Fruit fly (Drosophila melanogaster): ENCODE measurements around the gene MKP-4.

Gene MKP-4

dm6 chrX:19603953-19604352, 19.0 kb upstream of the MKP-4 start (continued):
- TF ChIP-seq sob (GFP tag; IDR thresholded peaks at IDR 0.05), result peak; percentile 84
- TF ChIP-seq tll (GFP tag; optimal IDR thresholded peaks at IDR 0.05), result no peak
- TF ChIP-seq Max (GFP tag; optimal IDR thresholded peaks at IDR 0.05), result peak; percentile 52
- peak; percentile 80 for TF ChIP-seq ci (GFP tag; IDR thresholded peaks at IDR 0.05)
- peak; percentile 84 for TF ChIP-seq Drgx (GFP tag; IDR thresholded peaks at IDR 0.05)
- no peak for TF ChIP-seq Bgb (GFP tag; IDR thresholded peaks at IDR 0.05; ENCODE audit: partially characterized antibody)
- peak; percentile 64 for TF ChIP-seq CG15601 (tag; optimal IDR thresholded peaks at IDR 0.05)
- no peak for TF ChIP-seq CG15479 (GFP tag; optimal IDR thresholded peaks at IDR 0.05)
- TF ChIP-seq ems (GFP tag; optimal IDR thresholded peaks at IDR 0.05), result peak; percentile 57
- peak; percentile 73 for TF ChIP-seq tin (GFP tag; optimal IDR thresholded peaks at IDR 0.05)
- peak; percentile 18 for TF ChIP-seq CG17568 (GFP tag; optimal IDR thresholded peaks at IDR 0.05)
- TF ChIP-seq CG11504 (tag; optimal IDR thresholded peaks at IDR 0.05), result peak; percentile 87
- TF ChIP-seq stc (GFP tag; IDR thresholded peaks at IDR 0.05), result peak; percentile 44; the same call in 1 of the 2 replicates
- TF ChIP-seq CG2129 (GFP tag; IDR thresholded peaks at IDR 0.05; ENCODE audit: partially characterized antibody), result no peak
- TF ChIP-seq jigr1 (GFP tag; IDR thresholded peaks at IDR 0.05), result peak; percentile 59; the same call in 1 of the 3 replicates
- peak; percentile 61; the same call in 1 of the 2 replicates for TF ChIP-seq Nf-YA (GFP tag; IDR thresholded peaks at IDR 0.05)
- TF ChIP-seq tna (GFP tag; IDR thresholded peaks at IDR 0.05; ENCODE audit: partially characterized antibody), result no peak
- no peak for TF ChIP-seq usp (GFP tag; optimal IDR thresholded peaks at IDR 0.05)
- peak; percentile 1 for TF ChIP-seq CTCF (GFP tag; optimal IDR thresholded peaks at IDR 0.05)
- peak; percentile 74 for TF ChIP-seq CG9817 (tag; optimal IDR thresholded peaks at IDR 0.05)
- TF ChIP-seq hkb (optimal IDR thresholded peaks at IDR 0.05), result no peak
- TF ChIP-seq hkb (GFP tag; IDR thresholded peaks at IDR 0.05), result peak; percentile 88
- TF ChIP-seq slp2 (GFP tag; optimal IDR thresholded peaks at IDR 0.05), result peak; percentile 42
- TF ChIP-seq unc-4 (GFP tag; IDR thresholded peaks at IDR 0.05; ENCODE audit: partially characterized antibody), result no peak
- no peak for TF ChIP-seq gfzf (GFP tag; optimal IDR thresholded peaks at IDR 0.05)
- TF ChIP-seq CG10147 (GFP tag; optimal IDR thresholded peaks at IDR 0.05), result peak; percentile 60
- TF ChIP-seq odd (GFP tag; optimal IDR thresholded peaks at IDR 0.05), result no peak
- TF ChIP-seq Atf3 (GFP tag; optimal IDR thresholded peaks at IDR 0.05), result peak; percentile 16
- peak; percentile 85 for TF ChIP-seq CG14441 (GFP tag; IDR thresholded peaks at IDR 0.05)
- peak; percentile 27 for TF ChIP-seq HLH54F (GFP tag; optimal IDR thresholded peaks at IDR 0.05)
- TF ChIP-seq CG6791 (GFP tag; IDR thresholded peaks at IDR 0.05; ENCODE audit: partially characterized antibody), result no peak
- TF ChIP-seq CG3065 (GFP tag; optimal IDR thresholded peaks at IDR 0.05), result peak; percentile 19
- TF ChIP-seq CG4820 (GFP tag; optimal IDR thresholded peaks at IDR 0.05), result peak; percentile 67
- TF ChIP-seq CG17385 (GFP tag; optimal IDR thresholded peaks at IDR 0.05), result peak; percentile 69
- no peak for TF ChIP-seq Elba2 (GFP tag; optimal IDR thresholded peaks at IDR 0.05)
- peak; percentile 45; the same call in 1 of the 2 replicates for TF ChIP-seq Lim3 (GFP tag; IDR thresholded peaks at IDR 0.05)
- peak; percentile 24 for TF ChIP-seq CG10462 (GFP tag; optimal IDR thresholded peaks at IDR 0.05)
- TF ChIP-seq CG8290 (GFP tag; optimal IDR thresholded peaks at IDR 0.05), result peak; percentile 25
- TF ChIP-seq CG8290 (tag; optimal IDR thresholded peaks at IDR 0.05), result peak in 1 of 2 experiments; percentile 84
- TF ChIP-seq seq (GFP tag; IDR thresholded peaks at IDR 0.05), result peak; percentile 76
- TF ChIP-seq Nf-YC (tag; optimal IDR thresholded peaks at IDR 0.05), result peak; percentile 64
- TF ChIP-seq Mad (GFP tag; optimal IDR thresholded peaks at IDR 0.05), result peak; percentile 40
- TF ChIP-seq CG17361 (GFP tag; IDR thresholded peaks at IDR 0.05), result peak; percentile 68; the same call in 2 of the 3 replicates
- no peak for TF ChIP-seq GATAe (GFP tag; conservative IDR thresholded peaks at IDR 0.05)
- TF ChIP-seq zfh1 (GFP tag; IDR thresholded peaks at IDR 0.05), result peak; percentile 71
- TF ChIP-seq ind (GFP tag; optimal IDR thresholded peaks at IDR 0.05), result peak; percentile 76
- TF ChIP-seq repo (GFP tag; optimal IDR thresholded peaks at IDR 0.05), result peak; percentile 43
- peak; percentile 70 for TF ChIP-seq Abd-B (GFP tag; optimal IDR thresholded peaks at IDR 0.05)
- peak; percentile 63 for TF ChIP-seq E2f2 (GFP tag; IDR thresholded peaks at IDR 0.05)
- TF ChIP-seq dmrt99B (tag; optimal IDR thresholded peaks at IDR 0.05), result peak; percentile 85
- peak; percentile 36; the same call in 1 of the 2 replicates for TF ChIP-seq dimm (GFP tag; IDR thresholded peaks at IDR 0.05)
- TF ChIP-seq luna (GFP tag; optimal IDR thresholded peaks at IDR 0.05), result no peak

Data from whole organism, embryonic.